Fruit fly (Drosophila melanogaster) whole organism, embryonic: ENCODE measurements around the gene CG10140.

Experiments used
- B-H1 ChIP-seq: fragments of 200-800 bp; sonication (Bioruptor generic); IDR thresholded peaks from 3 replicates; pipeline ENCODE4 v1.3.6; 2022; ENCODE audit warnings: missing biosample characterization, missing genetic modification characterization
- Blimp-1 ChIP-seq: fragments of 200-800 bp; sonication (Bioruptor generic); optimal IDR thresholded peaks from 3 replicates; lab custom pipeline; 2018; ENCODE audit warnings: missing biosample characterization, missing genetic modification characterization, mild to moderate bottlenecking, moderate library complexity, missing genetic modification reagents
- CG10462 ChIP-seq: fragments of 200-800 bp; sonication (Bioruptor generic); optimal IDR thresholded peaks from 2 replicates; lab custom pipeline; 2016; ENCODE audit warnings: missing biosample characterization, missing genetic modification characterization
- CG10654 ChIP-seq: fragments of 200-800 bp; sonication (Bioruptor generic); optimal IDR thresholded peaks from 2 replicates; lab custom pipeline; 2016; ENCODE audit warnings: missing biosample characterization, missing genetic modification characterization
- CG11504 ChIP-seq: fragments of 200-800 bp; sonication (Bioruptor generic); optimal IDR thresholded peaks from 3 replicates; lab custom pipeline; 2019; ENCODE audit warnings: missing biosample characterization, mild to moderate bottlenecking, missing genetic modification characterization, moderate library complexity
- CG12071 ChIP-seq: fragments of 200-800 bp; sonication (Bioruptor generic); optimal IDR thresholded peaks from 3 replicates; lab custom pipeline; 2018; ENCODE audit warnings: missing biosample characterization, mild to moderate bottlenecking, missing genetic modification characterization
- CG13287 ChIP-seq: fragments of 200-800 bp; sonication (Bioruptor generic); IDR thresholded peaks from 2 replicates; pipeline ENCODE4 v1.3.6; 2022; ENCODE audit warnings: missing biosample characterization, missing genetic modification characterization; ENCODE audit not compliant: partially characterized antibody
- CG13775 ChIP-seq: fragments of 200-800 bp; sonication (Bioruptor generic); optimal IDR thresholded peaks from 3 replicates; lab custom pipeline; 2017; ENCODE audit warnings: missing biosample characterization, mild to moderate bottlenecking, missing genetic modification characterization
- CG14014 ChIP-seq: fragments of 200-800 bp; sonication (Bioruptor generic); IDR thresholded peaks from 2 replicates; pipeline ENCODE4 v1.3.6; 2022; ENCODE audit warnings: missing biosample characterization, missing genetic modification characterization
- CG14050 ChIP-seq: fragments of 200-800 bp; sonication (Bioruptor generic); IDR thresholded peaks from 3 replicates; pipeline ENCODE4 v1.3.6; 2022; ENCODE audit warnings: missing biosample characterization, missing genetic modification characterization
- CG14441 ChIP-seq: fragments of 200-800 bp; sonication (Bioruptor generic); IDR thresholded peaks from 2 replicates; pipeline ENCODE4 v1.3.6; 2022; ENCODE audit warnings: missing biosample characterization, missing genetic modification characterization
- CG14965 ChIP-seq: fragments of 200-800 bp; sonication (Bioruptor generic); optimal IDR thresholded peaks from 2 replicates; lab custom pipeline; 2016; ENCODE audit warnings: missing biosample characterization, missing genetic modification characterization, borderline replicate concordance
- CG15269 ChIP-seq: fragments of 200-800 bp; sonication (Bioruptor generic); optimal IDR thresholded peaks from 2 replicates; lab custom pipeline; 2018; ENCODE audit warnings: missing biosample characterization, mild to moderate bottlenecking, missing genetic modification characterization, moderate library complexity
- CG16779 ChIP-seq: fragments of 200-800 bp; sonication (Bioruptor generic); IDR thresholded peaks from 2 replicates; pipeline ENCODE4 v1.3.6; 2022; ENCODE audit warnings: missing biosample characterization, missing genetic modification characterization
- CG2199 ChIP-seq: fragments of 200-800 bp; sonication (Bioruptor generic); IDR thresholded peaks from 3 replicates; pipeline ENCODE4 v1.3.6; 2022; ENCODE audit warnings: missing biosample characterization, missing genetic modification characterization
- CG33213 ChIP-seq: fragments of 200-800 bp; sonication (Bioruptor generic); optimal IDR thresholded peaks from 3 replicates; lab custom pipeline; 2016; ENCODE audit warnings: missing biosample characterization, missing genetic modification characterization
- CG5953 ChIP-seq: fragments of 200-800 bp; sonication (Bioruptor generic); IDR thresholded peaks from 2 replicates; pipeline ENCODE4 v1.3.6; 2022; ENCODE audit warnings: missing biosample characterization, missing genetic modification characterization
- CG6683 ChIP-seq: fragments of 200-800 bp; sonication (Bioruptor generic); optimal IDR thresholded peaks from 2 replicates; lab custom pipeline; 2017; ENCODE audit warnings: missing biosample characterization, mild to moderate bottlenecking, missing genetic modification characterization, missing genetic modification reagents
- CG7745 ChIP-seq: fragments of 200-800 bp; sonication (Bioruptor generic); optimal IDR thresholded peaks from 2 replicates; lab custom pipeline; 2018; ENCODE audit warnings: missing biosample characterization, mild to moderate bottlenecking, missing genetic modification characterization, moderate library complexity
- CG9215 ChIP-seq: fragments of 200-800 bp; sonication (Bioruptor generic); IDR thresholded peaks from 2 replicates; pipeline ENCODE4 v1.3.6; 2022; ENCODE audit warnings: missing biosample characterization, missing genetic modification characterization
- Dll ChIP-seq: fragments of 200-800 bp; sonication (Bioruptor generic); IDR thresholded peaks from 4 replicates; pipeline ENCODE4 v1.3.6; 2022; ENCODE audit warnings: missing biosample characterization, missing genetic modification characterization; ENCODE audit not compliant: partially characterized antibody
- H2.0 ChIP-seq: fragments of 200-800 bp; sonication (Bioruptor generic); IDR thresholded peaks from 2 replicates; pipeline ENCODE4 v1.3.6; 2022; ENCODE audit warnings: missing biosample characterization, missing genetic modification characterization
- Hmx ChIP-seq: fragments of 200-800 bp; sonication (Bioruptor generic); optimal IDR thresholded peaks from 2 replicates; lab custom pipeline; 2016; ENCODE audit warnings: missing biosample characterization, missing genetic modification characterization
- Hr39 ChIP-seq: fragments of >200 bp; optimal IDR thresholded peaks from 2 replicates; lab custom pipeline; 2017
- Myb ChIP-seq: fragments of 200-800 bp; sonication (Bioruptor generic); optimal IDR thresholded peaks from 2 replicates; lab custom pipeline; 2016; ENCODE audit warnings: missing biosample characterization, missing genetic modification characterization
- Nf-YB ChIP-seq: fragments of 200-800 bp; sonication (Bioruptor generic); optimal IDR thresholded peaks from 3 replicates; lab custom pipeline; 2019; ENCODE audit warnings: missing biosample characterization, mild to moderate bottlenecking, missing genetic modification characterization, moderate library complexity
- Side ChIP-seq: fragments of 200-800 bp; sonication (Bioruptor generic); optimal IDR thresholded peaks from 2 replicates; lab custom pipeline; 2016; ENCODE audit warnings: missing biosample characterization, missing genetic modification characterization
- ci ChIP-seq: fragments of 200-800 bp; sonication (Bioruptor generic); IDR thresholded peaks from 3 replicates; pipeline ENCODE4 v1.3.6; 2022; ENCODE audit warnings: missing biosample characterization, missing genetic modification characterization
- dati ChIP-seq: fragments of 200-800 bp; sonication (Bioruptor generic); IDR thresholded peaks from 2 replicates; pipeline ENCODE4 v1.3.6; 2022; ENCODE audit warnings: missing biosample characterization, missing genetic modification characterization
- dmrt99B ChIP-seq: fragments of 200-800 bp; sonication (Bioruptor generic); optimal IDR thresholded peaks from 2 replicates; lab custom pipeline; 2018; ENCODE audit warnings: missing biosample characterization, mild to moderate bottlenecking, missing genetic modification characterization, moderate library complexity
- eyg ChIP-seq: fragments of 200-800 bp; sonication (Bioruptor generic); optimal IDR thresholded peaks from 3 replicates; lab custom pipeline; 2016; ENCODE audit warnings: missing biosample characterization, missing genetic modification characterization
- fd96Cb ChIP-seq: fragments of 200-800 bp; sonication (Bioruptor generic); optimal IDR thresholded peaks from 2 replicates; lab custom pipeline; 2018; ENCODE audit warnings: missing biosample characterization, mild to moderate bottlenecking, missing genetic modification characterization, moderate library complexity
- grau ChIP-seq: fragments of 200-800 bp; optimal IDR thresholded peaks from 3 replicates; lab custom pipeline; 2019; ENCODE audit warnings: missing biosample characterization, mild to moderate bottlenecking, missing genetic modification characterization, moderate library complexity
- ham ChIP-seq: fragments of 200-800 bp; sonication (Bioruptor generic); IDR thresholded peaks from 2 replicates; pipeline ENCODE4 v1.3.6; 2022; ENCODE audit warnings: missing biosample characterization, missing genetic modification characterization
- hbn ChIP-seq: fragments of 200-800 bp; sonication (Bioruptor generic); IDR thresholded peaks from 2 replicates; pipeline ENCODE4 v1.3.6; 2022; ENCODE audit warnings: missing biosample characterization, missing genetic modification characterization; ENCODE audit not compliant: partially characterized antibody
- kay ChIP-seq: fragments of 200-800 bp; sonication (Bioruptor generic); optimal IDR thresholded peaks from 2 replicates; lab custom pipeline; 2016; ENCODE audit warnings: missing biosample characterization, missing genetic modification characterization
- klu ChIP-seq: fragments of 200-800 bp; sonication (Bioruptor generic); IDR thresholded peaks from 2 replicates; pipeline ENCODE4 v1.3.6; 2022; ENCODE audit warnings: missing biosample characterization, missing genetic modification characterization
- onecut ChIP-seq: fragments of 200-800 bp; sonication (Bioruptor generic); IDR thresholded peaks from 2 replicates; pipeline ENCODE4 v1.3.6; 2022; ENCODE audit warnings: missing biosample characterization, missing genetic modification characterization
- phol ChIP-seq: fragments of 200-800 bp; sonication (Bioruptor generic); optimal IDR thresholded peaks from 3 replicates; lab custom pipeline; 2018; ENCODE audit warnings: missing biosample characterization, mild to moderate bottlenecking, missing genetic modification characterization, moderate library complexity
- prd ChIP-seq, 3 experiments: fragments of >200 bp in 2 of 3; fragments of 200-800 bp in 1 of 3; sonication (Bioruptor generic) in 1 of 3; optimal IDR thresholded peaks in 2 of 3; IDR thresholded peaks in 1 of 3; 2 replicates in 2 of 3; 3 replicates in 1 of 3; pipeline versions ENCODE4 v1.3.6 to Lab custom; 2017 to 2022; ENCODE audit warnings: missing biosample characterization in 1 of 3, missing genetic modification characterization in 1 of 3
- row ChIP-seq: fragments of 200-800 bp; sonication (Bioruptor generic); IDR thresholded peaks from 3 replicates; pipeline ENCODE4 v1.3.6; 2022; ENCODE audit warnings: missing biosample characterization, missing genetic modification characterization
- sens ChIP-seq: fragments of 200-800 bp; sonication (Bioruptor generic); peaks from one replicate; lab custom pipeline; 2016; ENCODE audit warnings: missing biosample characterization, missing genetic modification characterization
- sob ChIP-seq: fragments of 200-800 bp; sonication (Bioruptor generic); IDR thresholded peaks from 2 replicates; pipeline ENCODE4 v1.3.6; 2022; ENCODE audit warnings: missing biosample characterization, missing genetic modification characterization
- stc ChIP-seq: fragments of 200-800 bp; sonication (Bioruptor generic); IDR thresholded peaks from 2 replicates; pipeline ENCODE4 v1.3.6; 2022; ENCODE audit warnings: missing biosample characterization, missing genetic modification characterization
- tll ChIP-seq, 2 experiments: fragments of 200-800 bp in 1 of 2; fragments of >200 bp in 1 of 2; sonication (Bioruptor generic) in 1 of 2; optimal IDR thresholded peaks; 2 replicates each; lab custom pipeline; 2017 to 2019; ENCODE audit warnings: missing biosample characterization in 2 of 2, missing genetic modification characterization in 2 of 2, mild to moderate bottlenecking in 1 of 2, moderate library complexity in 1 of 2
- unc-4 ChIP-seq: fragments of 200-800 bp; sonication (Bioruptor generic); IDR thresholded peaks from 2 replicates; pipeline ENCODE4 v1.3.6; 2022; ENCODE audit warnings: missing biosample characterization, missing genetic modification characterization; ENCODE audit not compliant: partially characterized antibody
- wdn ChIP-seq: fragments of 200-800 bp; sonication (Bioruptor generic); IDR thresholded peaks from 2 replicates; pipeline ENCODE4 v1.3.6; 2022; ENCODE audit warnings: missing biosample characterization, missing genetic modification characterization
- zen2 ChIP-seq: fragments of 200-800 bp; sonication (Bioruptor generic); IDR thresholded peaks from 3 replicates; pipeline ENCODE4 v1.3.6; 2022; ENCODE audit warnings: missing biosample characterization, missing genetic modification characterization; ENCODE audit not compliant: partially characterized antibody
- zf30C ChIP-seq: fragments of 200-800 bp; sonication (Bioruptor generic); optimal IDR thresholded peaks from 3 replicates; lab custom pipeline; 2018; ENCODE audit warnings: missing biosample characterization, mild to moderate bottlenecking, missing genetic modification characterization

CG10140 gene

DNA sequence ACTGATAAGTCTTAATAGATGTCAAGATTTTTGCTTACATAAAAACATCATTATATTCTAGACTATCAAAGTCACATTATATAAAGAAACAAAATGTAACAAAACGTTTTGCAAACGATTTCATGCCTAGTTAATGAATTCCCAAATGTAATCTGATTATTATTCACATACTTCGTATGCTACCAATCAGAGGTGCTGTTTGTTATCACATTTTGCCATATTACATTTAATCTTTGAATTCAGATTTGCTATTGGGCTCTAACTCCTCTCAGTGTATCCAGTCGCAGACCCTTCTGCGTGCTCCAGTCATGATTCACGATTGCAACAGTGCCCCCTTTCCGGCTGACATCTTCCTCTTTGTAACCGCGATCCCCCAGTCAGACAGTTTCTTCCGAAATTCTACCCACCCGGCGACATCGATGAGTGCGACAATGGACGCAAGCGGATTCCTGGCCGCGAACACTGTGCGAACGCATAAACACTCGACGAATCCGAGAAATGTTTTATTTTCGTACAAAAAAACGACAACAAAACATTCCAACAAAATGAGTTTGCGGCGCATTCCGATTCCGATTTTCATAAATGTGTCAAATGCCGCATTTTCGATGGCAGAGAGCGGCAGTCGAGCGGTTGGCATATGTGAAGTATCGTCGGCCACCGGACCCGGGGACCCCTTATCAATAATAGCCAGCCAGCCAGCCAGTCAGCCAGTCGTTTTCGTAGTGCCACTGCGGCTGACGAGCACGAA is 48.0 kb upstream of the CG10140 start (continued):
- TF ChIP-seq ham (GFP tag; lab: Robert Waterston, UW) (no peak), stc (GFP tag; lab: Robert Waterston, UW) (0 out of 2 replicates have a peak, but pooled peaks have one; percentile 13), CG13287 (GFP tag; lab: Robert Waterston, UW) (no peak), H2.0 (GFP tag; lab: Robert Waterston, UW) (0 out of 2 replicates have a peak, but pooled peaks have one; percentile 3), CG14965 (GFP tag; lab: Kevin White, UChicago) (no peak), dati (GFP tag; lab: Robert Waterston, UW) (no peak), unc-4 (GFP tag; lab: Robert Waterston, UW) (no peak), CG10462 (GFP tag; lab: Kevin White, UChicago) (no peak), CG7745 (tag; lab: Kevin White, UChicago) (no peak), fd96Cb (tag; lab: Kevin White, UChicago) (no peak), CG33213 (no peak), CG14441 (GFP tag; lab: Robert Waterston, UW) (peak; percentile 29; the same call in 1 of the 2 replicates), dmrt99B (tag; lab: Kevin White, UChicago) (peak; percentile 15), CG12071 (no peak), Hmx (GFP tag; lab: Kevin White, UChicago) (no peak), B-H1 (no peak), prd (optimal IDR thresholded peaks at IDR 0.05; lab: Kevin White, UChicago) (no peak), prd (GFP tag; IDR thresholded peaks at IDR 0.05; lab: Robert Waterston, UW) (no peak), Hr39 (lab: Kevin White, UChicago) (no peak), ci (peak; percentile 47; the same call in 1 of the 3 replicates), Myb (GFP tag; lab: Kevin White, UChicago) (no peak), Blimp-1 (GFP tag; lab: Kevin White, UChicago) (no peak), eyg (GFP tag; lab: Kevin White, UChicago) (no peak), CG14014 (GFP tag; lab: Robert Waterston, UW) (peak; percentile 35; the same call in 1 of the 2 replicates), Side (GFP tag; lab: Kevin White, UChicago) (no peak), sens (peak; percentile 36), CG6683 (GFP tag; lab: Kevin White, UChicago) (no peak), CG15269 (tag; lab: Kevin White, UChicago) (peak; percentile 3), klu (GFP tag; lab: Robert Waterston, UW) (no peak), onecut (no peak), CG2199 (GFP tag; lab: Robert Waterston, UW) (peak; percentile 80; the same call in 1 of the 3 replicates), tll (GFP tag; optimal IDR thresholded peaks at IDR 0.05; lab: Kevin White, UChicago) (no peak), row (GFP tag; lab: Robert Waterston, UW) (peak; percentile 40; the same call in 1 of the 3 replicates), CG5953 (GFP tag; lab: Robert Waterston, UW) (no peak), sob (GFP tag; lab: Robert Waterston, UW) (0 out of 2 replicates have a peak, but pooled peaks have one; percentile 36), phol (tag; lab: Kevin White, UChicago) (peak; percentile 25), CG10654 (no peak), grau (tag; lab: Kevin White, UChicago) (no peak), hbn (GFP tag; lab: Robert Waterston, UW) (no peak), wdn (no peak), kay (GFP tag; lab: Kevin White, UChicago) (peak; percentile 14), CG16779 (GFP tag; lab: Robert Waterston, UW) (peak; percentile 33; the same call in 1 of the 2 replicates), CG14050 (GFP tag; lab: Robert Waterston, UW) (no peak), CG13775 (no peak), Dll (no peak), Nf-YB (GFP tag; lab: Kevin White, UChicago) (no peak), CG11504 (peak; percentile 44), zf30C (GFP tag; lab: Kevin White, UChicago) (no peak), CG9215 (GFP tag; lab: Robert Waterston, UW) (0 out of 2 replicates have a peak, but pooled peaks have one; percentile 10), zen2 (no peak)
